Fruit fly (Drosophila melanogaster) whole organism, pupa: ENCODE results near the gene Vha68-1.

Source experiments
- CG10348 ChIP-seq: fragments of 200-800 bp; sonication (Bioruptor generic); IDR thresholded peaks from 2 replicates; pipeline ENCODE4 v1.3.6; 2022; ENCODE audit warnings: missing biosample characterization, missing genetic modification characterization
- CG12605 ChIP-seq: fragments of 200-800 bp; sonication (Bioruptor generic); IDR thresholded peaks from 2 replicates; pipeline ENCODE4 v1.3.6; 2022; ENCODE audit warnings: missing biosample characterization, missing genetic modification characterization
- CG13204 ChIP-seq: fragments of 200-800 bp; sonication (Bioruptor generic); optimal IDR thresholded peaks from 2 replicates; lab custom pipeline; 2018; ENCODE audit warnings: missing biosample characterization, mild to moderate bottlenecking, missing genetic modification characterization, moderate library complexity
- CG14655 ChIP-seq: fragments of 200-800 bp; sonication (Bioruptor generic); optimal IDR thresholded peaks from 3 replicates; lab custom pipeline; 2017; ENCODE audit warnings: mild to moderate bottlenecking, missing biosample characterization, missing genetic modification reagents, missing genetic modification characterization
- CG15710 ChIP-seq: fragments of 200-800 bp; sonication (Bioruptor generic); optimal IDR thresholded peaks from 2 replicates; lab custom pipeline; 2018; ENCODE audit warnings: missing biosample characterization, mild to moderate bottlenecking, missing genetic modification characterization, moderate library complexity
- CG17806 ChIP-seq: fragments of 200-800 bp; sonication (Bioruptor generic); optimal IDR thresholded peaks from 2 replicates; lab custom pipeline; 2018; ENCODE audit warnings: missing biosample characterization, mild to moderate bottlenecking, missing genetic modification characterization, moderate library complexity
- CG32121 ChIP-seq: fragments of 200-800 bp; sonication (Bioruptor generic); IDR thresholded peaks from 2 replicates; pipeline ENCODE4 v1.3.6; 2022; ENCODE audit warnings: missing biosample characterization, missing genetic modification characterization
- CG34367 ChIP-seq: fragments of 200-800 bp; sonication (Bioruptor generic); optimal IDR thresholded peaks from 2 replicates; lab custom pipeline; 2018; ENCODE audit warnings: missing biosample characterization, mild to moderate bottlenecking, missing genetic modification characterization
- CG4496 ChIP-seq: fragments of 200-800 bp; sonication (Bioruptor generic); IDR thresholded peaks from 3 replicates; pipeline ENCODE4 v1.3.6; 2022; ENCODE audit warnings: missing biosample characterization, missing genetic modification characterization
- CG8159 ChIP-seq: fragments of 200-800 bp; sonication (Bioruptor generic); optimal IDR thresholded peaks from 3 replicates; lab custom pipeline; 2018; ENCODE audit warnings: missing biosample characterization, mild to moderate bottlenecking, missing genetic modification characterization, moderate library complexity
- CG8301 ChIP-seq: fragments of 200-800 bp; sonication (Bioruptor generic); optimal IDR thresholded peaks from 2 replicates; lab custom pipeline; 2018; ENCODE audit warnings: missing biosample characterization, mild to moderate bottlenecking, missing genetic modification characterization
- CG9948 ChIP-seq: fragments of 200-800 bp; sonication (Bioruptor generic); optimal IDR thresholded peaks from 2 replicates; lab custom pipeline; 2018; ENCODE audit warnings: missing biosample characterization, mild to moderate bottlenecking, missing genetic modification characterization, moderate library complexity
- D1 ChIP-seq: fragments of 200-800 bp; sonication (Bioruptor generic); optimal IDR thresholded peaks from 2 replicates; lab custom pipeline; 2018; ENCODE audit warnings: missing biosample characterization, mild to moderate bottlenecking, missing genetic modification characterization, moderate library complexity
- EcR ChIP-seq: fragments of 200-800 bp; sonication (Bioruptor generic); optimal IDR thresholded peaks from 3 replicates; lab custom pipeline; 2019; ENCODE audit warnings: missing biosample characterization, missing genetic modification characterization, mild to moderate bottlenecking, moderate library complexity, missing genetic modification reagents
- Ets98B ChIP-seq: fragments of 200-800 bp; sonication (Bioruptor generic); IDR thresholded peaks from 2 replicates; pipeline ENCODE4 v1.3.6; 2022; ENCODE audit warnings: missing biosample characterization, missing genetic modification characterization
- Pif1A ChIP-seq: fragments of 200-800 bp; sonication (Bioruptor generic); optimal IDR thresholded peaks from 3 replicates; lab custom pipeline; 2016; ENCODE audit warnings: missing biosample characterization, missing genetic modification characterization
- Pif1B ChIP-seq: fragments of 200-800 bp; sonication (Bioruptor generic); optimal IDR thresholded peaks from 3 replicates; lab custom pipeline; 2016; ENCODE audit warnings: missing biosample characterization, missing genetic modification characterization
- Snoo ChIP-seq: fragments of 200-800 bp; sonication (Bioruptor generic); optimal IDR thresholded peaks from 3 replicates; lab custom pipeline; 2017; ENCODE audit warnings: missing biosample characterization, mild to moderate bottlenecking, missing genetic modification characterization, inconsistent platforms
- fd96Ca ChIP-seq: fragments of 200-800 bp; sonication (Bioruptor generic); IDR thresholded peaks from 3 replicates; pipeline ENCODE4 v1.3.6; 2022; ENCODE audit warnings: missing biosample characterization, missing genetic modification characterization
- gl ChIP-seq: fragments of 200-800 bp; sonication (Bioruptor generic); optimal IDR thresholded peaks from 2 replicates; lab custom pipeline; 2018; ENCODE audit warnings: missing biosample characterization, mild to moderate bottlenecking, missing genetic modification characterization
- rn ChIP-seq: fragments of 200-800 bp; sonication (Bioruptor generic); IDR thresholded peaks from 2 replicates; pipeline ENCODE4 v1.3.6; 2022; ENCODE audit warnings: missing biosample characterization, missing genetic modification characterization

Vha68-1 gene

dm6 chr2L:12974562-12975366 lies 29.1 kb downstream of the Vha68-1 start:
- TF ChIP-seq CG34367 (tag; lab: Kevin White, UChicago) (no peak), CG14655 (GFP tag; lab: Kevin White, UChicago) (no peak), Ets98B (no peak), Pif1B (GFP tag; lab: Kevin White, UChicago) (no peak), Pif1A (GFP tag; lab: Kevin White, UChicago) (no peak), CG12605 (GFP tag; lab: Robert Waterston, UW) (no peak), CG13204 (GFP tag; lab: Kevin White, UChicago) (no peak)
- TF ChIP-seq, all 21 proteins: peak for 0

DNA sequence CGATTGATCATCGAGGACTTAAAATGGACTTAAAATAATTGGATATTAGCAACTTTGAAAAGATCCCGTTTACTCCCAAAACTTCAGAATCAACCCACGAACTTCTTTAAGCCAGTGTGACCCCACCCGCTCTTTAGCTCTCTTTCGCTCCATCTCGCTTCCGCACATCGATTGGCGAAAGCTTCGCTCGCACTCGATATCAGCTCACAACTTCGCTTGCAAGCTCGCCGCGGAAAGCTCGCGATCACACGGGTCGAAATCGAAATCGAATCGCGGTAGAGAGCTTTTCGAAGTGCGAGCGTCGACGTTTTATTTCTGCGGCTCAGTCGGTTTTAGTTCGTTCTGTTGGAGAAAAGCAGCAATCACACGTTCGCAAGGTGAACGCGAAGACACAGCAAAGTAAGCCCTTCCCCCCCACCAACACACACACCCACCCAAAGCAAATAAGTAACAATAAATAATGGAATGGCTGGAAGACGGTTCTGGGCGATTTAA lies 29.8 kb downstream of the Vha68-1 start, which contains the start of gene Vha68-2:
Vha68-2 (plus strand) TSS at position 278 of the 495 bp plus-strand sequence.
- TF ChIP-seq Pif1A (GFP tag; lab: Kevin White, UChicago) = no peak
- TF ChIP-seq gl (tag; lab: Kevin White, UChicago) = no peak
- TF ChIP-seq CG4496 = peak; percentile 73
- no peak for TF ChIP-seq Pif1B (GFP tag; lab: Kevin White, UChicago)
- no peak for TF ChIP-seq CG17806 (tag; lab: Kevin White, UChicago)
- TF ChIP-seq CG10348 (GFP tag; lab: Robert Waterston, UW) = no peak
- peak; percentile 52; the same call in 1 of the 2 replicates for TF ChIP-seq CG32121 (GFP tag; lab: Robert Waterston, UW)
- no peak for TF ChIP-seq CG8159
- TF ChIP-seq CG13204 (GFP tag; lab: Kevin White, UChicago) = no peak
- TF ChIP-seq fd96Ca (GFP tag; lab: Robert Waterston, UW) = peak; percentile 51; the same call in 1 of the 3 replicates
- peak; percentile 61 for TF ChIP-seq CG12605 (GFP tag; lab: Robert Waterston, UW)
- TF ChIP-seq CG34367 (tag; lab: Kevin White, UChicago) = peak; percentile 38
- TF ChIP-seq CG15710 (tag; lab: Kevin White, UChicago) = peak; percentile 40
- TF ChIP-seq D1 (tag; lab: Kevin White, UChicago) = peak; percentile 55
- no peak for TF ChIP-seq CG8301
- TF ChIP-seq CG14655 (GFP tag; lab: Kevin White, UChicago) = no peak
- no peak for TF ChIP-seq CG9948 (tag; lab: Kevin White, UChicago)
- TF ChIP-seq rn (GFP tag; lab: Robert Waterston, UW) = no peak
- TF ChIP-seq Snoo (tag; lab: Kevin White, UChicago) = peak; percentile 73
- TF ChIP-seq EcR (GFP tag; lab: Kevin White, UChicago) = no peak
- TF ChIP-seq Ets98B = peak; percentile 25; the same call in 1 of the 2 replicates

DNA sequence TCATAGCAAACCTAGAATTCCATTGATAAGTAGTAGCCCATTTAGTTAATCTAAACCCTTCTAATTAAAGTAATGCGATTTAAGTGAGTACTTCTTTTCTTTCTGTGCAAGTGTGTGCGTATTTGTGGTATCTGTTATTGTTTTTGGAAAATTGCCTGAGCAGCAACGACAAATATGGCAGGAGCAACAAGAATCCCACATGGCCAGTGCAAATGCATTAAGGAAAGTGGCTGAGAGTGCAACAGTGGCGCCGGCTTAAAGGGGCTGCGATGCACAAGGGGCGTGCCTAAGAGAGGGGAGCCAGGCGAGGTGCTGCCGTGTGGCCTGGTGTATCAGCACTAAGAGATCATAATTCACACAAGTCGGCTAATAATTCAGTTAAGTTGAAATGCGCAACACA lies 34.3 kb downstream of the Vha68-1 start:
- no peak for TF ChIP-seq CG13204 (GFP tag; lab: Kevin White, UChicago)
- TF ChIP-seq Ets98B = no peak

DNA sequence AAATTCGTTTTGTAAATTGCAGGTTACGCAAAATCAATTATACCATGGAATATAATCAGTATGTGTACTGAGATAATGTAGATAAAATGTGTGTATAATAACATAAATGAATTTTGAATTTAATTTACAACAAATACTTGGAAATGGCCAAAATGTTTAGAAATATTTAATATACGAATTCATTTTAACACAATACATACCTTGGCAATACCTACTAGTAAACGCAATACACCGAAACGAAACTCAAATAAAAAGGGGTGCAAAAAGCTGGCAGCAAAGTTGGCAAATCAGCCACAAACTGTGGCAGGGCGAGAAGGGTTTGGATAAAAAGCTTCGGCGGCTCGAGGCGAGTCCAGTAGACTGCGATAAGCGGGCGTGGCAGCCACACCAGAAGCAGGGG lies 37.6 kb downstream of the Vha68-1 start, which contains the start of gene CG16800:
CG16800 (plus strand) TSS at position 301 of the 400 bp plus-strand sequence.
- TF ChIP-seq CG8159 = no peak
- no peak for TF ChIP-seq rn (GFP tag; lab: Robert Waterston, UW)
- TF ChIP-seq, all 21 proteins: peak for 0
